Fruit fly (Drosophila melanogaster) Kc167 (cell line): ENCODE results near the gene Cpsf73.

ENCODE experiments used
- Myc ChIP-seq: fragments of >200 bp; optimal IDR thresholded peaks from 2 replicates; lab custom pipeline; 2017; ENCODE audit warnings: missing external identifiers
- Sin3A ChIP-seq: fragments of >200 bp; optimal IDR thresholded peaks from 2 replicates; lab custom pipeline; 2018; ENCODE audit warnings: missing external identifiers
- h ChIP-seq: fragments of >200 bp; optimal IDR thresholded peaks from 3 replicates; lab custom pipeline; 2018; ENCODE audit warnings: missing external identifiers
- insv ChIP-seq: fragments of >200 bp; optimal IDR thresholded peaks from 3 replicates; lab custom pipeline; 2018; ENCODE audit warnings: missing external identifiers
- psq ChIP-seq: fragments of >200 bp; optimal IDR thresholded peaks from 2 replicates; lab custom pipeline; 2017; ENCODE audit warnings: missing external identifiers
- ttk ChIP-seq: sonication (Bioruptor generic); optimal IDR thresholded peaks from 2 replicates; lab custom pipeline; 2017; ENCODE audit warnings: missing external identifiers

The Cpsf73 gene

DNA sequence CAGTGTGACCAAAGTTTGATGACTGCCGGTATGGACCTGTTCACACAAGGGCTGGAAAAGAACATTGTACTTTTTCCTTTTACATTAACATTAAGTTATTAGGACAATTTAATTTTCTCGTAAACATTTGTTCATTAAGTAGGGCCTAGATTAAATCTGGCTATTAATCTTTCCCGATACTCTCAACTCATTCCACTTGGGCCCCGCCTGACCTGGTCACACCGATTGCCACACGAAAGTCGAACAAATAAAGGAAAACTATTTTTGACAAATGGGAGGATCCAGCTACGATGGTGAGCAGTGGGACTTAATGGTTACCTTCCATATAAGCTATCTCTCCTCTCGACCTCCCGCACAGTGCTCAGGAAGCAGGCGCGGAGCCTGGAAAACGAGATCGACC, at the start of gene Cpsf73, which contains the start of gene Gos28:
Gene Cpsf73, minus strand, starts transcription at position 28 of the 400 bp plus-strand sequence.
Gene Gos28, plus strand, starts transcription at position 214 of the 400 bp plus-strand sequence.
- no peak for TF ChIP-seq ttk (lab: Kevin White, UChicago)
- no peak for TF ChIP-seq Myc (lab: Kevin White, UChicago)
- no peak for TF ChIP-seq psq
- TF ChIP-seq Sin3A (lab: Kevin White, UChicago): no peak

DNA sequence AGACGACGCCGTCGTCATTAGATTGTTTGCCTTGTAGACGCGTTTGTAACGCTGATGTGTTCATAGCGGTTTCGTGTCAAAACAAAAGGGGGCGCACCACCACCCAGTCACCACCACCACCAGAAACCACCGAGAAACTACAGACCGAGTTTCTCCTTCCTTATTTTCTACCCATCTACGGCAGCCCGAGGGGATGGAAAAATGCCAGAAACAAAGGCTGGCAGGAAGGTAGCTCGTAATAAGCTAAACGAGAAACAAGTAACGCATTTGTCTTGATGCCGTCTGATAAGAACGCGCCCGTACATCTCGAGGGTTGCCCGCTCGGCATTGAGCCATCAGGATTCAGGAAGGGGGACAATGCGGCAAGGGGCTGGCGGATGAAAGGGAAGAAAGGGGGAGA, 44.1 kb upstream of the Cpsf73 start:
- TF ChIP-seq insv (lab: Kevin White, UChicago) (no peak), Myc (lab: Kevin White, UChicago) (no peak), h (lab: Kevin White, UChicago) (no peak), psq (no peak), ttk (lab: Kevin White, UChicago) (no peak), Sin3A (lab: Kevin White, UChicago) (no peak)

- no peak for TF ChIP-seq insv (lab: Kevin White, UChicago)
- no peak for TF ChIP-seq Sin3A (lab: Kevin White, UChicago)
- no peak for TF ChIP-seq h (lab: Kevin White, UChicago)
- no peak for TF ChIP-seq Myc (lab: Kevin White, UChicago)
- TF ChIP-seq ttk (lab: Kevin White, UChicago): no peak
- TF ChIP-seq psq: no peak
Measured at dm6 chr3R:18706289-18706688, 42.9 kb upstream of the Cpsf73 start.

dm6 chr3R:18705150-18705549, 41.8 kb upstream of the Cpsf73 start, which contains the start of the genes ChAT and VAChT:
Gene ChAT (plus strand): TSS chr3R:18705501.
Gene VAChT (plus strand): TSS chr3R:18705501.
- TF ChIP-seq h (lab: Kevin White, UChicago) (no peak), Myc (lab: Kevin White, UChicago) (no peak), psq (no peak), ttk (lab: Kevin White, UChicago) (no peak), Sin3A (lab: Kevin White, UChicago) (no peak), insv (lab: Kevin White, UChicago) (no peak)

dm6 chr3R:18703514-18703913, 40.2 kb upstream of the Cpsf73 start:
- TF ChIP-seq h (lab: Kevin White, UChicago) (no peak), Sin3A (lab: Kevin White, UChicago) (no peak), ttk (lab: Kevin White, UChicago) (no peak), psq (no peak), Myc (lab: Kevin White, UChicago) (no peak), insv (lab: Kevin White, UChicago) (no peak)

DNA sequence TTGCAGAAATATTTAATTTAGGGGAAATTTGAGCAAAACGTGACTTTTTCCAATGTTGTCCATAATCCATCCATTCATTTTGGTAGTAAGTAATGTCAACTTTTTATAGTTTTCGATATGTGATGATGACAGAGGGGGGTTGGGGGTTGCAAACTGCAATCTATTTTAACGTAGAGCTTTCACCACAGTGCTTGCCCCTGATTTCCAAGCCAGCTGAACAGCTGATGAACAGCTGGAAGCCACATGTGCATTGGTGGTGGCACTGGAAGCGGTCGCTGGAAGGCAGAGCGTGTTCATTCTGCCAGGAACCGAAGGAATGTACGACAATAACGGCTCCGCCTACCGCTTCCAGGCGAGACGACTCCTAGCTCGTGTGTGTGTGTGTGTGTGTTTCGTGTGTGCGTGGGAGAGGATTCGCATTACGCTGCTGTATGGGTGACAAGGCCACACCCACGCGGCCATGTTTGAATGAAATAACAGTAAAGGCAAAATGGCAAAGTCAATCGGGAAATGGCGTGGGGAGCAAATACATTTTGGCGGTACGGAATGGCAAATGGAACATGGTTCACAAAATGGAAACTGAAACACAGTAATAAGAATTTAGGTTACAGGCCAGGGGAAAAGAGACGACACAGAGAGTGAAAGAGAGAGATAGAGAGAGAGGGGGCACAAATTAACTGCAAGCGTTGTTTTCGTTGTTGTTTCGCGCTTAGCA, 35.7 kb upstream of the Cpsf73 start:
- no peak for TF ChIP-seq psq

dm6 chr3R:18694952-18695351, 31.6 kb upstream of the Cpsf73 start, which contains the start of gene CG34282:
Gene CG34282 (plus strand): TSS chr3R:18695252.
- TF ChIP-seq h (lab: Kevin White, UChicago): no peak
- no peak for TF ChIP-seq insv (lab: Kevin White, UChicago)
- TF ChIP-seq Myc (lab: Kevin White, UChicago): no peak
- no peak for TF ChIP-seq Sin3A (lab: Kevin White, UChicago)
- no peak for TF ChIP-seq psq
- TF ChIP-seq ttk (lab: Kevin White, UChicago): no peak

- no peak for TF ChIP-seq insv (lab: Kevin White, UChicago)
- TF ChIP-seq psq: no peak
- no peak for TF ChIP-seq h (lab: Kevin White, UChicago)
- no peak for TF ChIP-seq ttk (lab: Kevin White, UChicago)
- TF ChIP-seq Myc (lab: Kevin White, UChicago): no peak
Measured at dm6 chr3R:18693611-18694010, 30.3 kb upstream of the Cpsf73 start, which contains the start of gene CG14300. Gene CG14300 (minus strand): TSS chr3R:18693711.

DNA sequence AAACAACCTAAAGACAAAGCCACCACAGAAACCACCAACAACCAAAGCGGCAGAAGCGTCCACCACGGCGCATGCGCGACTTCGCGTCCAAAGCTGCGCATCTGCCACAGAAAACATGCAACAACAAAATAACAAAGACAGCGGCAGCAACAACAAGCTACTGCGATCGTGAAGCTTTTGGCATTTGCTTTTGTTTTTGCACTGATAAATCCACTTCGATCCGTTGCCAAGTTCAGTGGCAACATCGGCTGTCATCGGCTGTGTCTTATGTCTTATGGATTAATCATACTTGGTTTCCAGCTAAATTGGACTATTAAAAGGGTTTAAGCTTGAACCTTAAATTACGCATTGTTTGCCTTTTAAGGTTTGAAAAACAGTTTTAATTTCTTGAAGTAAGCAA, 29.3 kb upstream of the Cpsf73 start, which contains the start of gene Muc91C:
Gene Muc91C, minus strand, starts transcription at position 101 of the 400 bp plus-strand sequence.
- TF ChIP-seq Sin3A (lab: Kevin White, UChicago) (no peak), ttk (lab: Kevin White, UChicago) (no peak), psq (no peak)

- TF ChIP-seq insv (lab: Kevin White, UChicago): no peak
- no peak for TF ChIP-seq ttk (lab: Kevin White, UChicago)
- no peak for TF ChIP-seq Sin3A (lab: Kevin White, UChicago)
- no peak for TF ChIP-seq h (lab: Kevin White, UChicago)
- TF ChIP-seq Myc (lab: Kevin White, UChicago): no peak
- TF ChIP-seq psq: no peak
Measured at dm6 chr3R:18681054-18681453, 17.7 kb upstream of the Cpsf73 start.

DNA sequence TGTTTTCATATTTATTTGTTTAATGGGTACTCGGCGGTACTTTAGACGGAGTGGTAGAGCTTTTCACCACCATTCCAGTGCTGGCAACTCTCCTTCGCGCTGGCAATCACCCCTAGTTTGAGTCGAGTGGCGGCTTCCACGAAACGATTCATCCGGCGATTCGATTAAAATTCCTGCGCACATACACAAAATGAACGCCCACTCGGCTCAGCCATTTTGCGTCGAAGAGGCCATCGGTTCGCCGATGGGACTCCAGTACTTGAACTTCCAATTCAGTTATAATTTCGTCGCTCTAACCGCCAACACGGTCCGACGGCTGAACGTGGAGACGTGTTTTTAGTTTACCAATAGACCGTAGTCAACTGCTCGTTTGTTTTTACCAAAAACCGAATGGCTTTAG, 17.0 kb upstream of the Cpsf73 start, which contains the start of the genes CG46318 and ChT:
Gene CG46318, plus strand, starts transcription at position 273 of the 400 bp plus-strand sequence.
Gene ChT, plus strand, starts transcription at position 273 of the 400 bp plus-strand sequence.
- TF ChIP-seq Sin3A (lab: Kevin White, UChicago): no peak
- TF ChIP-seq psq: no peak
- TF ChIP-seq h (lab: Kevin White, UChicago): no peak
- TF ChIP-seq insv (lab: Kevin White, UChicago): no peak
- TF ChIP-seq Myc (lab: Kevin White, UChicago): no peak
- TF ChIP-seq ttk (lab: Kevin White, UChicago): no peak

DNA sequence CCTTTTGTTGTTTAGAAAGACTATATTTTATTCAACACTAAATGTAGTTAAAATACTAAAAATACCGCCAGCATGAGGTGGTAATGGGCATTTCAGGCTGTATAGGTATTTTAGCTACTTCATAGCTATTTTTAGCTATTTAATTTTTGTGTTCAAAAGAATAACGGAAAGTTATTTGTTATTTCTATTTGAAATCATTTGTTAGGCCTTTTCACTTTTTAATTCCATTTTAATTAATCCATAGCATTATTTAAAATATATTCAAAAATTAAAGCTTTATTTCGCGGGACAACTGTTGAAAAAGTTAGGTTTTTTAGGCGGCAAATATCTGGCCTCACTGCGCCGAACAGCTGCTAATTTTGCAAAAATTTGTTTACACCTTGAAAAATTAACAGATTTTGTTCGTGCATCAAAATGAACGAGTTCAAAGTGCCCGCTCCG, 14.2 kb upstream of the Cpsf73 start, which contains the start of the genes dind and CG7706:
Gene dind, minus strand, starts transcription at position 40 of the 441 bp plus-strand sequence.
Gene CG7706, plus strand, starts transcription at position 319 of the 441 bp plus-strand sequence.
- TF ChIP-seq psq (no peak), h (lab: Kevin White, UChicago) (no peak), insv (lab: Kevin White, UChicago) (no peak), Myc (lab: Kevin White, UChicago) (no peak)
